Fruit fly (Drosophila melanogaster) whole organism, wandering third instar larva: ENCODE results near the gene CG12541.

Experiments used
- Abd-B ChIP-seq: fragments of >200 bp; optimal IDR thresholded peaks from 2 replicates; lab custom pipeline; 2017; ENCODE audit warnings: missing biosample characterization, missing genetic modification characterization
- CG32264 ChIP-seq: fragments of 200-800 bp; sonication (Bioruptor generic); optimal IDR thresholded peaks from 2 replicates; lab custom pipeline; 2016; ENCODE audit warnings: missing biosample characterization, missing genetic modification characterization
- CG9705 ChIP-seq: fragments of 200-800 bp; sonication (Bioruptor generic); optimal IDR thresholded peaks from 2 replicates; lab custom pipeline; 2018; ENCODE audit warnings: missing biosample characterization, mild to moderate bottlenecking, missing genetic modification characterization
- CrebA ChIP-seq: fragments of 200-800 bp; sonication (Bioruptor generic); optimal IDR thresholded peaks from 2 replicates; lab custom pipeline; 2016; ENCODE audit warnings: missing biosample characterization, mild to moderate bottlenecking, missing genetic modification characterization, borderline replicate concordance
- Dfd ChIP-seq: fragments of >200 bp; optimal IDR thresholded peaks from 2 replicates; lab custom pipeline; 2017; ENCODE audit warnings: missing biosample characterization, missing genetic modification characterization
- Dif ChIP-seq: fragments of 200-275, 200-300 bp; sonication (Bioruptor generic); optimal IDR thresholded peaks from 2 replicates; lab custom pipeline; 2018; ENCODE audit warnings: missing biosample characterization, missing genetic modification characterization; ENCODE audit not compliant: partially characterized antibody
- GATAd ChIP-seq: sonication (Bioruptor generic); optimal IDR thresholded peaks from 2 replicates; lab custom pipeline; 2016; ENCODE audit warnings: missing biosample characterization, missing genetic modification characterization
- HLH106 ChIP-seq: fragments of 200-800 bp; optimal IDR thresholded peaks from 3 replicates; lab custom pipeline; 2019; ENCODE audit warnings: missing biosample characterization, mild to moderate bottlenecking, missing genetic modification characterization, moderate library complexity
- Hnf4 ChIP-seq: fragments of 200-800 bp; sonication (Bioruptor generic); optimal IDR thresholded peaks from 2 replicates; lab custom pipeline; 2016; ENCODE audit warnings: missing biosample characterization, mild to moderate bottlenecking, missing genetic modification characterization
- Hr78 ChIP-seq: fragments of >200 bp; optimal IDR thresholded peaks from 2 replicates; lab custom pipeline; 2017; ENCODE audit warnings: missing biosample characterization, missing genetic modification characterization
- Hr83 ChIP-seq: fragments of 200-300 bp; sonication (Bioruptor generic); optimal IDR thresholded peaks from 2 replicates; lab custom pipeline; 2016; ENCODE audit warnings: missing biosample characterization, mild to moderate bottlenecking, missing genetic modification characterization, moderate library complexity; ENCODE audit not compliant: poor library complexity, severe bottlenecking
- Jra ChIP-seq: sonication (Bioruptor generic); optimal IDR thresholded peaks from 2 replicates; lab custom pipeline; 2016; ENCODE audit warnings: missing biosample characterization, missing genetic modification characterization
- Myc ChIP-seq: fragments of >200 bp; optimal IDR thresholded peaks from 2 replicates; lab custom pipeline; 2017
- N ChIP-seq: fragments of >200 bp; optimal IDR thresholded peaks from 2 replicates; lab custom pipeline; 2018; ENCODE audit warnings: missing biosample characterization, missing external identifiers, missing genetic modification characterization
- OdsH ChIP-seq: fragments of 200-800 bp; sonication (Bioruptor generic); optimal IDR thresholded peaks from 2 replicates; lab custom pipeline; 2016; ENCODE audit warnings: missing biosample characterization, mild to moderate bottlenecking, missing genetic modification characterization
- Rel ChIP-seq, 2 experiments: fragments of 200-800 bp; sonication (Bioruptor generic) in 1 of 2; optimal IDR thresholded peaks; 2 replicates in 1 of 2; 3 replicates in 1 of 2; lab custom pipeline; 2016 to 2019; ENCODE audit warnings: mild to moderate bottlenecking in 2 of 2, missing biosample characterization in 2 of 2, missing genetic modification characterization in 2 of 2, moderate library complexity in 1 of 2
- Sp1 ChIP-seq: fragments of 200-800 bp; sonication (Bioruptor generic); optimal IDR thresholded peaks from 3 replicates; lab custom pipeline; 2019; ENCODE audit warnings: missing biosample characterization, mild to moderate bottlenecking, missing genetic modification characterization, moderate library complexity
- Vsx2 ChIP-seq: fragments of 200-300, 225-300 bp; sonication (Bioruptor generic); optimal IDR thresholded peaks from 2 replicates; lab custom pipeline; 2018; ENCODE audit warnings: missing biosample characterization, missing genetic modification characterization; ENCODE audit not compliant: partially characterized antibody
- br ChIP-seq: fragments of 200-800 bp; sonication (Bioruptor generic); optimal IDR thresholded peaks from 2 replicates; lab custom pipeline; 2016; ENCODE audit warnings: missing biosample characterization, missing genetic modification characterization
- brk ChIP-seq: fragments of 200-800 bp; sonication (Bioruptor generic); optimal IDR thresholded peaks from 2 replicates; lab custom pipeline; 2016; ENCODE audit warnings: missing biosample characterization, mild to moderate bottlenecking, missing genetic modification characterization
- dl ChIP-seq, 2 experiments: fragments of 175-275, 200-275 bp in 1 of 2; fragments of 200-275 bp in 1 of 2; sonication (Bioruptor generic); optimal IDR thresholded peaks; lab custom pipeline; 2018; ENCODE audit warnings: mild to moderate bottlenecking in 2 of 2, missing biosample characterization in 2 of 2, missing genetic modification characterization in 2 of 2, moderate library complexity in 2 of 2; ENCODE audit not compliant: partially characterized antibody in 2 of 2, insufficient read depth in 1 of 2
- dmrt93B ChIP-seq: fragments of 200-800 bp; sonication (Bioruptor generic); optimal IDR thresholded peaks from 2 replicates; lab custom pipeline; 2018; ENCODE audit warnings: missing biosample characterization, mild to moderate bottlenecking, missing genetic modification characterization
- ey ChIP-seq: fragments of 200-800 bp; sonication (Bioruptor generic); optimal IDR thresholded peaks from 2 replicates; lab custom pipeline; 2016; ENCODE audit warnings: missing biosample characterization, missing genetic modification characterization
- foxo ChIP-seq, 2 experiments: fragments of 200-800 bp; sonication (Bioruptor generic); optimal IDR thresholded peaks; 2 replicates in 1 of 2; 3 replicates in 1 of 2; lab custom pipeline; 2016 to 2017; ENCODE audit warnings: missing biosample characterization in 2 of 2, missing genetic modification characterization in 2 of 2
- fru ChIP-seq: fragments of 200-800 bp; sonication (Bioruptor generic); optimal IDR thresholded peaks from 3 replicates; lab custom pipeline; 2016; ENCODE audit warnings: missing biosample characterization, mild to moderate bottlenecking, missing genetic modification characterization
- jim ChIP-seq: fragments of 175-275, 200-325 bp; sonication (Bioruptor generic); optimal IDR thresholded peaks from 2 replicates; lab custom pipeline; 2016; ENCODE audit warnings: missing biosample characterization, mild to moderate bottlenecking, missing genetic modification characterization
- lola ChIP-seq: fragments of >200 bp; optimal IDR thresholded peaks from 2 replicates; lab custom pipeline; 2017; ENCODE audit warnings: missing biosample characterization, missing genetic modification characterization
- pan ChIP-seq: fragments of >200 bp; optimal IDR thresholded peaks from 2 replicates; lab custom pipeline; 2017
- psq ChIP-seq: fragments of 200-800 bp; sonication (Bioruptor generic); optimal IDR thresholded peaks from 3 replicates; lab custom pipeline; 2017; ENCODE audit warnings: missing biosample characterization, mild to moderate bottlenecking, missing genetic modification characterization, moderate library complexity
- rgr ChIP-seq: fragments of 200-800 bp; sonication (Bioruptor generic); optimal IDR thresholded peaks from 3 replicates; lab custom pipeline; 2016; ENCODE audit warnings: missing biosample characterization, mild to moderate bottlenecking, missing genetic modification characterization
- sage ChIP-seq: fragments of 200-800 bp; sonication (Bioruptor generic); optimal IDR thresholded peaks from 2 replicates; lab custom pipeline; 2016; ENCODE audit warnings: missing biosample characterization, mild to moderate bottlenecking, missing genetic modification characterization
- sv ChIP-seq: fragments of 200-800 bp; sonication (Bioruptor generic); optimal IDR thresholded peaks from 3 replicates; lab custom pipeline; 2016; ENCODE audit warnings: missing biosample characterization, missing genetic modification characterization
- tai ChIP-seq: sonication (Bioruptor generic); optimal IDR thresholded peaks from 2 replicates; lab custom pipeline; 2016; ENCODE audit warnings: missing biosample characterization, missing genetic modification characterization
- usp ChIP-seq: fragments of >200 bp; optimal IDR thresholded peaks from 2 replicates; lab custom pipeline; 2017; ENCODE audit warnings: missing biosample characterization, missing genetic modification characterization
- woc ChIP-seq: sonication (Bioruptor generic); optimal IDR thresholded peaks from 2 replicates; lab custom pipeline; 2016; ENCODE audit warnings: missing biosample characterization, mild to moderate bottlenecking, missing genetic modification characterization

CG12541 gene

dm6 chrX:7065835-7066234 lies at the start of gene CG12541:
TSS of gene CG12541 (minus strand) at chrX:7066052.
- TF ChIP-seq woc (GFP tag; lab: Kevin White, UChicago) (no peak), Hr83 (GFP tag; lab: Kevin White, UChicago) (no peak), Dfd (GFP tag; lab: Kevin White, UChicago) (no peak), Abd-B (GFP tag; lab: Kevin White, UChicago) (no peak), Rel (GFP tag; optimal IDR thresholded peaks at IDR 0.05; lab: Kevin White, UChicago) (no peak), Rel (tag; optimal IDR thresholded peaks at IDR 0.05; lab: Kevin White, UChicago) (no peak), Jra (GFP tag; lab: Kevin White, UChicago) (no peak), Vsx2 (no peak), dmrt93B (GFP tag; lab: Kevin White, UChicago) (no peak), Dif (GFP tag; lab: Kevin White, UChicago) (no peak), fru (no peak), Myc (lab: Kevin White, UChicago) (no peak), usp (no peak)

dm6 chrX:7110890-7111289 lies 45.0 kb upstream of the CG12541 start:
- TF ChIP-seq foxo (GFP tag; optimal IDR thresholded peaks at IDR 0.05; lab: Kevin White, UChicago), result no peak
- no peak for TF ChIP-seq br (GFP tag; lab: Kevin White, UChicago)
- TF ChIP-seq tai (GFP tag; lab: Kevin White, UChicago), result no peak
- no peak for TF ChIP-seq Dif (GFP tag; lab: Kevin White, UChicago)
- no peak for TF ChIP-seq brk (GFP tag; lab: Kevin White, UChicago)
- TF ChIP-seq Jra (GFP tag; lab: Kevin White, UChicago), result no peak
- TF ChIP-seq Abd-B (GFP tag; lab: Kevin White, UChicago), result no peak
- TF ChIP-seq HLH106 (tag; lab: Kevin White, UChicago), result no peak

- TF ChIP-seq Sp1 (peak; percentile 38), Rel (GFP tag; optimal IDR thresholded peaks at IDR 0.05; lab: Kevin White, UChicago) (no peak), Rel (tag; optimal IDR thresholded peaks at IDR 0.05; lab: Kevin White, UChicago) (peak; percentile 95), dl (GFP tag; optimal IDR thresholded peaks at IDR 0.05; lab: Kevin White, UChicago; ENCODE audit: insufficient read depth in 1 of 2, partially characterized antibody in 2 of 2) (peak; percentile 42 to 76), rgr (GFP tag; lab: Kevin White, UChicago) (peak; percentile 28), sage (GFP tag; lab: Kevin White, UChicago) (no peak), OdsH (GFP tag; lab: Kevin White, UChicago) (no peak), fru (peak; percentile 35), foxo (GFP tag; optimal IDR thresholded peaks at IDR 0.05; lab: Kevin White, UChicago) (peak in 1 of 2 experiments; percentile 12), jim (GFP tag; lab: Kevin White, UChicago) (peak; percentile 59), psq (GFP tag; lab: Kevin White, UChicago) (peak; percentile 95), dmrt93B (GFP tag; lab: Kevin White, UChicago) (no peak), Hr83 (GFP tag; lab: Kevin White, UChicago) (peak; percentile 56), Myc (lab: Kevin White, UChicago) (peak; percentile 73)
Observed at dm6 chrX:7109793-7110606, 44.1 kb upstream of the CG12541 start, which contains the start of gene fz4. TSS of gene fz4 (minus strand) at chrX:7110321.

dm6 chrX:7105533-7105932 lies 39.7 kb upstream of the CG12541 start:
- TF ChIP-seq Jra (GFP tag; lab: Kevin White, UChicago) (peak; percentile 21), sv (GFP tag; lab: Kevin White, UChicago) (no peak)

dm6 chrX:7104400-7105068 lies 38.7 kb upstream of the CG12541 start, which contains the start of the genes CG4617 and CG8300:
TSS of gene CG4617 (minus strand) at chrX:7104491.
TSS of gene CG8300 (plus strand) at chrX:7104885.
- TF ChIP-seq CG32264 (no peak), pan (lab: Kevin White, UChicago) (no peak), Rel (GFP tag; optimal IDR thresholded peaks at IDR 0.05; lab: Kevin White, UChicago) (no peak), Rel (tag; optimal IDR thresholded peaks at IDR 0.05; lab: Kevin White, UChicago) (no peak), dmrt93B (GFP tag; lab: Kevin White, UChicago) (peak; percentile 5), br (GFP tag; lab: Kevin White, UChicago) (no peak), Abd-B (GFP tag; lab: Kevin White, UChicago) (no peak), tai (GFP tag; lab: Kevin White, UChicago) (no peak), GATAd (no peak), Hr78 (GFP tag; lab: Kevin White, UChicago) (no peak), Hr83 (GFP tag; lab: Kevin White, UChicago) (no peak), Hnf4 (peak; percentile 34), CG9705 (GFP tag; lab: Kevin White, UChicago) (no peak), rgr (GFP tag; lab: Kevin White, UChicago) (no peak), N (GFP tag; lab: Kevin White, UChicago) (no peak), jim (GFP tag; lab: Kevin White, UChicago) (no peak), dl (GFP tag; optimal IDR thresholded peaks at IDR 0.05; lab: Kevin White, UChicago; ENCODE audit: insufficient read depth in 1 of 2, partially characterized antibody in 2 of 2) (no peak), CrebA (GFP tag; lab: Kevin White, UChicago) (no peak), Vsx2 (no peak), brk (GFP tag; lab: Kevin White, UChicago) (no peak), lola (no peak), fru (no peak), ey (GFP tag; lab: Kevin White, UChicago) (no peak), Jra (GFP tag; lab: Kevin White, UChicago) (no peak), woc (GFP tag; lab: Kevin White, UChicago) (no peak)
